Worm (Caenorhabditis elegans) whole organism, late embryonic: ENCODE data around the gene gst-29.

Experiments used
- F13H6.1 ChIP-seq: sonication (generic microtip); optimal IDR thresholded peaks from 2 replicates; lab custom pipeline; 2016; ENCODE audit warnings: missing genetic modification characterization, missing compliant biosample characterization
- ama-1 ChIP-seq: fragments of 150-350 bp; optimal IDR thresholded peaks from 2 replicates; lab custom pipeline; 2014
- ceh-34 ChIP-seq: sonication (generic microtip); optimal IDR thresholded peaks from 2 replicates; lab custom pipeline; 2016; ENCODE audit warnings: mild to moderate bottlenecking, missing genetic modification characterization, missing compliant biosample characterization
- eyg-1 ChIP-seq: sonication (generic microtip); optimal IDR thresholded peaks from 2 replicates; lab custom pipeline; 2016; ENCODE audit warnings: missing genotype, missing genetic modification characterization, missing compliant biosample characterization
- hlh-15 ChIP-seq: sonication (generic microtip); optimal IDR thresholded peaks from 2 replicates; lab custom pipeline; 2016; ENCODE audit warnings: missing genetic modification characterization, missing compliant biosample characterization
- lin-11 ChIP-seq: fragments of 200-800 bp; sonication (Bioruptor generic); optimal IDR thresholded peaks from 2 replicates; lab custom pipeline; 2018; ENCODE audit warnings: mild to moderate bottlenecking, missing genetic modification characterization, missing compliant biosample characterization
- nhr-11 ChIP-seq: fragments of 150-350 bp; optimal IDR thresholded peaks from 2 replicates; lab custom pipeline; 2014; ENCODE audit warnings: missing biosample characterization, missing genetic modification characterization
- pax-1 ChIP-seq: fragments of 150-350 bp; optimal IDR thresholded peaks from 2 replicates; lab custom pipeline; 2014; ENCODE audit warnings: missing biosample characterization, missing genetic modification characterization
- pha-4 ChIP-seq: fragments of 150-350 bp; optimal IDR thresholded peaks from 2 replicates; lab custom pipeline; 2018; ENCODE audit warnings: missing biosample characterization, missing genetic modification reagents, missing genetic modification characterization
- tbx-2 ChIP-seq: sonication (generic microtip); optimal IDR thresholded peaks from 2 replicates; lab custom pipeline; 2016; ENCODE audit warnings: missing genetic modification characterization, missing compliant biosample characterization
- unc-3 ChIP-seq, 2 experiments: fragments of 200-800 bp in 1 of 2; sonication (Bioruptor generic) in 1 of 2; sonication (generic microtip) in 1 of 2; conservative IDR thresholded peaks in 1 of 2; optimal IDR thresholded peaks in 1 of 2; 2 replicates each; pipeline versions ENCODE4 v1.3.6 to Lab custom; 2016 to 2022; ENCODE audit warnings: missing compliant biosample characterization in 2 of 2, missing genetic modification characterization in 2 of 2, missing genetic modification reagents in 1 of 2
- unc-55 ChIP-seq: sonication (generic microtip); optimal IDR thresholded peaks from 2 replicates; lab custom pipeline; 2017; ENCODE audit warnings: missing biosample characterization, missing genetic modification reagents, missing genetic modification characterization

DNA sequence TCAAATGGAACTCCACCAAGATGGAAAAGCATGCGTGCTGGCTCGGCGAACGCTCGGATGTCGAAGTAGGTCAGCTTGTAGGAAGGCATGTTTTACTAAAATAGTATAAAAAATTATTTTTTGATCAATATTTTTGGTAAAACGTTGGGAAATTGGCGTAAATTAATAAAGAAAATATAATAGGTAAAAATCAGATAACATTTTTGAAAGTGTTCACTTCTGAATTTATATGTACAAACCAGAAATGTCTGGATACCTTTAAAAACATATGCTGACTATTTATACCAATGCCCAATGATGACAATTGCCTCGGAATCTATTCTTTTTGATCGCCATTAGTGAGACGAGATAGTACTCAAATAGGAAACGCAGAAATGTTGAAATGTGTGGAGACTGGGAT, 15.6 kb upstream of the gst-29 start, which contains the start of gene gst-35:
- TF ChIP-seq pax-1 (no peak), ceh-34 (tag; lab: Kevin White, UChicago) (no peak), pha-4 (tag; lab: Kevin White, UChicago) (no peak), nhr-11 (tag; lab: Kevin White, UChicago) (no peak), unc-55 (GFP tag; lab: Kevin White, UChicago) (no peak), eyg-1 (tag; lab: Kevin White, UChicago) (no peak), lin-11 (tag; lab: Kevin White, UChicago) (no peak), unc-3 (GFP tag; conservative IDR thresholded peaks at IDR 0.05; lab: Robert Waterston, UW) (no peak), unc-3 (tag; optimal IDR thresholded peaks at IDR 0.05; lab: Kevin White, UChicago) (no peak), F13H6.1 (no peak), hlh-15 (no peak), tbx-2 (tag; lab: Kevin White, UChicago) (no peak), ama-1 (lab: Kevin White, UChicago) (no peak)
